Worm (Caenorhabditis elegans): ENCODE results near the gene ZK1290.11.

The ZK1290.11 gene

DNA sequence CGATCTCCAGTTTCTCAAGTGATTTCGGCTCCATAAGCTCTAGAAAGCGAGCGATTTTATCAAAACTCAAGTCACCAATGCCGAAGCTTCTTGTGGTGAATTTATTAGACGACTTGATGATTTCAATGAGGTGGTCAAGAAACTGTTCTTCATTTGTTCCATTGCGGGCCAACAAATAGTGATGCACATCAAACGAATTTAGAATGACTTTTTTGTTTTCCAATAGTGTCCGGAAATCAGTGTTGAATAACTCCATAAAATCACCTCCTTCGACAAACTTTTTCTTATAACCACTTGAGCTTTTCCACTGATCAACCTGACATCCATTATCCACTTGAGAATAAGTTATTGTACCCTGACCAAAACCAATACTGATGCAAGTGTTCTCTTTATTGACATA is 14.1 kb downstream of the ZK1290.11 start:
- TF ChIP-seq B0310.2 (tag; optimal IDR thresholded peaks at IDR 0.05) (no peak), ama-1 (optimal IDR thresholded peaks at IDR 0.05) (no peak), ceh-36 (tag; optimal IDR thresholded peaks at IDR 0.05) (no peak), ets-7 (tag; optimal IDR thresholded peaks at IDR 0.05) (no peak), flt-1 (GFP tag; IDR thresholded peaks at IDR 0.05) (no peak), scrt-1 (GFP tag; IDR thresholded peaks at IDR 0.05) (no peak), F13C5.2 (tag; optimal IDR thresholded peaks at IDR 0.05) (no peak)

DNA sequence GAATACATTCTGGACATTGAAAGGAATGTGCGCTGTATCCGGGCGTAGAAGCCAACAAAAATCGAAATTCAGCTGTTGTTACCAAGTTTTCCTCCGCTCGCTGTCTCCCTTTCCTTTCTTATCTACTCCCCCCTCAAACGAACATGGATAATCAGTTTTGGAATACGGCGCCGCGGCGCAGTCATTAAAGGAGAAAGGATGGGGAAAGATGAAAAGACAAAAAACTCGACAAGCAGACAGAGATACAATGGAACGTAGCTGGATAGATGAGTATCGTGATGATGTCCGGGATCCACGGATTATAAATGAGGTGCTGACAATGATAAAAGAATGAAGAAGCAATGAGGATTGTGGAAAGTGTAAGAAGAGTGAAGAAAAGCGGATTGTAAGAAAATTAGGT is 16.0 kb downstream of the ZK1290.11 start:
- no peak for TF ChIP-seq hnd-1 (tag; optimal IDR thresholded peaks at IDR 0.05)
- no peak for TF ChIP-seq aly-1 (tag; optimal IDR thresholded peaks at IDR 0.05)
- TF ChIP-seq tra-4 (tag; optimal IDR thresholded peaks at IDR 0.05) = no peak
- no peak for TF ChIP-seq tbx-37 (GFP tag; conservative IDR thresholded peaks at IDR 0.05)
- TF ChIP-seq ets-7 (tag; optimal IDR thresholded peaks at IDR 0.05) = no peak
- no peak for TF ChIP-seq tbx-11 (GFP tag; IDR thresholded peaks at IDR 0.05)
- TF ChIP-seq hmg-4 (GFP tag; optimal IDR thresholded peaks at IDR 0.05) = no peak
- TF ChIP-seq F13C5.2 (tag; optimal IDR thresholded peaks at IDR 0.05) = no peak
- no peak for TF ChIP-seq B0310.2 (tag; optimal IDR thresholded peaks at IDR 0.05)
- TF ChIP-seq ceh-13 (GFP tag; optimal IDR thresholded peaks at IDR 0.05) = no peak
- TF ChIP-seq flt-1 (GFP tag; IDR thresholded peaks at IDR 0.05) = no peak
- no peak for TF ChIP-seq ceh-36 (tag; optimal IDR thresholded peaks at IDR 0.05)
- no peak for TF ChIP-seq hmbx-1 (tag; optimal IDR thresholded peaks at IDR 0.05)
- no peak for TF ChIP-seq pes-1 (GFP tag; IDR thresholded peaks at IDR 0.05)
- TF ChIP-seq scrt-1 (GFP tag; IDR thresholded peaks at IDR 0.05) = no peak
- TF ChIP-seq sea-1 (GFP tag; conservative IDR thresholded peaks at IDR 0.05) = no peak
- no peak for TF ChIP-seq ama-1 (optimal IDR thresholded peaks at IDR 0.05)

DNA sequence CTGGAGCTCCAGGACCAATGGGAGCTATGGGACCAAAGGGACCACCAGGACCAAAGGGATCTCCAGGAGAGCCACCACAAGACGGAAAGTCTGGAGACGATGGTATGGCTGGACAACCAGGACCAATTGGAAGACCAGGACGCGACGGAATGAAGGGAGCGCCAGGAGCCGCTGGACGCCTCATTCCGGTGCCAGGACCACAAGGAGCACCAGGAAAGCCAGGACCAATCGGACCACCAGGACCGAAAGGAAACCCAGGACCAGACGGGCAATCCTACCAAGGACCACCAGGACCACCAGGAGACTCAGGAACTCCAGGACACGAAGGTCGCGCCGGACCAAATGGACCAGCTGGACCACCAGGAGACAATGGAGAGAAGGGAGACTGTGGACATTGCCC is 16.6 kb downstream of the ZK1290.11 start:
- TF ChIP-seq hmg-4 (GFP tag; optimal IDR thresholded peaks at IDR 0.05) = no peak
- TF ChIP-seq B0310.2 (tag; optimal IDR thresholded peaks at IDR 0.05) = no peak
- no peak for TF ChIP-seq sea-1 (GFP tag; conservative IDR thresholded peaks at IDR 0.05)
- TF ChIP-seq tbx-37 (GFP tag; conservative IDR thresholded peaks at IDR 0.05) = no peak
- no peak for TF ChIP-seq flt-1 (GFP tag; IDR thresholded peaks at IDR 0.05)

- TF ChIP-seq F13C5.2 (tag; optimal IDR thresholded peaks at IDR 0.05) = no peak
- TF ChIP-seq tra-4 (tag; optimal IDR thresholded peaks at IDR 0.05) = no peak
- TF ChIP-seq hmg-4 (GFP tag; optimal IDR thresholded peaks at IDR 0.05) = no peak
- no peak for TF ChIP-seq tbx-11 (GFP tag; IDR thresholded peaks at IDR 0.05)
- no peak for TF ChIP-seq ceh-36 (tag; optimal IDR thresholded peaks at IDR 0.05)
- no peak for TF ChIP-seq ets-7 (tag; optimal IDR thresholded peaks at IDR 0.05)
- no peak for TF ChIP-seq pes-1 (GFP tag; IDR thresholded peaks at IDR 0.05)
- TF ChIP-seq scrt-1 (GFP tag; IDR thresholded peaks at IDR 0.05) = no peak
- TF ChIP-seq hnd-1 (tag; optimal IDR thresholded peaks at IDR 0.05) = no peak
- no peak for TF ChIP-seq sea-1 (GFP tag; conservative IDR thresholded peaks at IDR 0.05)
- no peak for TF ChIP-seq B0310.2 (tag; optimal IDR thresholded peaks at IDR 0.05)
Observed at ce11 chrII:7543808-7544207, 17.6 kb downstream of the ZK1290.11 start, which contains the start of gene rol-8. TSS of gene rol-8 (plus strand) at chrII:7544108.

- TF ChIP-seq pes-1 (GFP tag; IDR thresholded peaks at IDR 0.05) (no peak), ceh-13 (GFP tag; optimal IDR thresholded peaks at IDR 0.05) (no peak), tra-4 (tag; optimal IDR thresholded peaks at IDR 0.05) (no peak), B0310.2 (tag; optimal IDR thresholded peaks at IDR 0.05) (no peak), tbx-37 (GFP tag; conservative IDR thresholded peaks at IDR 0.05) (no peak), flt-1 (GFP tag; IDR thresholded peaks at IDR 0.05) (no peak), ama-1 (optimal IDR thresholded peaks at IDR 0.05) (no peak), hmbx-1 (tag; optimal IDR thresholded peaks at IDR 0.05) (no peak), hmg-4 (GFP tag; optimal IDR thresholded peaks at IDR 0.05) (no peak), sea-1 (GFP tag; conservative IDR thresholded peaks at IDR 0.05) (no peak), tbx-11 (GFP tag; IDR thresholded peaks at IDR 0.05) (no peak), ets-7 (tag; optimal IDR thresholded peaks at IDR 0.05) (no peak), aly-1 (tag; optimal IDR thresholded peaks at IDR 0.05) (no peak), hnd-1 (tag; optimal IDR thresholded peaks at IDR 0.05) (no peak), ceh-36 (tag; optimal IDR thresholded peaks at IDR 0.05) (no peak)
Observed at ce11 chrII:7542952-7543351, 18.4 kb downstream of the ZK1290.11 start.

- TF ChIP-seq tra-4 (tag; optimal IDR thresholded peaks at IDR 0.05) = no peak
- TF ChIP-seq tbx-37 (GFP tag; conservative IDR thresholded peaks at IDR 0.05) = no peak
- no peak for TF ChIP-seq ets-7 (tag; optimal IDR thresholded peaks at IDR 0.05)
- no peak for TF ChIP-seq hmg-4 (GFP tag; optimal IDR thresholded peaks at IDR 0.05)
Observed at ce11 chrII:7537603-7538230, 23.7 kb downstream of the ZK1290.11 start, which contains the start of gene nfi-1. TSS of gene nfi-1 (plus strand) at chrII:7538180.

DNA sequence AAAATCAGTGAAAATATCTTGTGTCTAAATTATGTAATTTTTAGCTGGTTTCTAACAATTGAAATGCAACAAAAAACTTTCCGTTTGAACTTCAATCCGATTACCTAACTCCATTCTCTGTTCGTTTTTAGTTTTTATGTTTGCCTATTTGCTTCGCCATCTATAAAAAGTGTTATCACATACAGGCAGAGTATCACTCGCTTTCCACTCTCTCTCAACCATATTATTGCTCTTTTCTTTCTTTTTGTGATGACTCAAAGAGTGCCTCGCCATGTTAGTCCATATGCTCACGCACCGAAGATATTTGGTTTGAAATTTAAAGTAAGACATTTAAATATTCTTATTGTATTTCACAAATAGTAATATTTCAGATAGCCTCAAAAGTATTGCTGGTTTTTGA is 26.5 kb downstream of the ZK1290.11 start, which contains the start of gene ZK1290.13:
TSS of gene ZK1290.13 (plus strand) at position 73 of the 400 bp plus-strand sequence.
- no peak for TF ChIP-seq ets-7 (tag; optimal IDR thresholded peaks at IDR 0.05)

DNA sequence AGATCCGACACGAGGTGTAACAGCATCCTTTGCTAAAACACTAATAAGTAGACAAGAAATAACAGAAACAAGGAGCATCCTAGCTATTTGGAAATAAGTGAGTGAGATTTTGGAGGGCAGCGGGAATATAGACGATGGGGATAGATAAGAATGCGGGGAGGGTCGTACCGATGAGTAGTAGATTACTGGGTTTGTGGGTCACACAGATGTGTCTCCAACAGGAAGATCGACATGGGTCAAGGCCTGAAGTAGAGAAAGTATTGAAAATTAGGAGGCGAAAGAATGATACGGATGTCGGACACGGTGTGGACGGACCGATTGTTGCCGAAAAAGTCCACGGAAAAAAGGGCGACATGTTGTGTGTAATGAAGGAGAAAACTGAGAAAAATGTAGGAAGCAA is 27.0 kb downstream of the ZK1290.11 start, which contains the start of gene wrt-10:
TSS of gene wrt-10 (minus strand) at position 195 of the 400 bp plus-strand sequence.
- TF ChIP-seq hmbx-1 (tag; optimal IDR thresholded peaks at IDR 0.05) = no peak
- TF ChIP-seq aly-1 (tag; optimal IDR thresholded peaks at IDR 0.05) = no peak
- TF ChIP-seq ama-1 (optimal IDR thresholded peaks at IDR 0.05) = no peak

DNA sequence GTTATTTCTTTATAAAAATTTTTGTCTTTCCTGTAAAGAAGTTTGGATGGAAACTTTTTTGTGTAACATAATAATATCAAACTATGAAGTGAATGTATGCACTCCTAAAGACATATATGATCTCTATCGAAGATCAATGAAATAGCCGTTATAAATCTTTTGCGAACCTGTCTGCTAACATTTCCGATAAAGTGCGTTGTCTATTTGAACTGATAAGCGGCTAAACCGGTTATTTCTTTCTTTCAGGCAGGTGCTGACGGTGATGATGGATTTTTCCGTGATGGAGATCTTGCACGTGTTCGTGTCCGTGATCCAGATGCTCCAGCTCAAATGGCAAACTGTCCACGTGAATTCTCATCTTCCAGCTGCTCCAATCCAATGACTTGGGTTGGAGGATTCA is 29.9 kb downstream of the ZK1290.11 start:
- no peak for TF ChIP-seq sea-1 (GFP tag; conservative IDR thresholded peaks at IDR 0.05)
- TF ChIP-seq hmbx-1 (tag; optimal IDR thresholded peaks at IDR 0.05) = no peak
- TF ChIP-seq ama-1 (optimal IDR thresholded peaks at IDR 0.05) = no peak
- no peak for TF ChIP-seq B0310.2 (tag; optimal IDR thresholded peaks at IDR 0.05)
- TF ChIP-seq aly-1 (tag; optimal IDR thresholded peaks at IDR 0.05) = no peak
- TF ChIP-seq tra-4 (tag; optimal IDR thresholded peaks at IDR 0.05) = no peak
- no peak for TF ChIP-seq pes-1 (GFP tag; IDR thresholded peaks at IDR 0.05)
- no peak for TF ChIP-seq scrt-1 (GFP tag; IDR thresholded peaks at IDR 0.05)
- no peak for TF ChIP-seq tbx-37 (GFP tag; conservative IDR thresholded peaks at IDR 0.05)
- no peak for TF ChIP-seq hmg-4 (GFP tag; optimal IDR thresholded peaks at IDR 0.05)
- no peak for TF ChIP-seq ceh-36 (tag; optimal IDR thresholded peaks at IDR 0.05)
- TF ChIP-seq F13C5.2 (tag; optimal IDR thresholded peaks at IDR 0.05) = no peak
- no peak for TF ChIP-seq ceh-13 (GFP tag; optimal IDR thresholded peaks at IDR 0.05)
- TF ChIP-seq tbx-11 (GFP tag; IDR thresholded peaks at IDR 0.05) = no peak

Measured in whole organism, early embryonic.